Worm (Caenorhabditis elegans) whole organism, L4/young adult: ENCODE results near the gene acp-6.
A peak's percentile ranks its signal among the peaks of the same experiment; 100 is the strongest.

Experiments used
- W03F9.2 ChIP-seq: fragments of 150-350 bp; optimal IDR thresholded peaks from 2 replicates; lab custom pipeline; 2014; ENCODE audit warnings: missing biosample characterization, missing genetic modification characterization
- him-1 ChIP-seq: sonication (generic microtip); optimal IDR thresholded peaks from 2 replicates; lab custom pipeline; 2016; ENCODE audit warnings: missing genotype, missing genetic modification reagents, missing genetic modification characterization, missing compliant biosample characterization

DNA sequence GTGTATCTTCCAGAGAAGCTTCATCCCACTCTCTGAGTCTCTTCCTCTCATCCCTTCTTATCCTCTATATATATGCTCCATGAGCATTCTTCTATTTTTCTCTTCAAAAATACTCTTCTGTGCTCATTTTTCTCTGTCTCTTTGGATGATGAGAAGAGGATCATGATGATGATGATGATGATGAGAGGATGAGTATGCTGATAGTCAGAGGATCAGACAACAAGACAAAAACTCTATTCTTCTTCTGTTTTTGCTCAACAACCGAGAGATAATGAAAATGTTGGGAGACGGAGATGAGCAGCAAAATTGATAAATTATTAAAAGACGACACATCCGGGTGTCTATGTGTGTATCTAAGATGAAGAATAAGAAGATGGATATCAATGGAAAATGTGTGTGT, 32.6 kb downstream of the acp-6 start:
- TF ChIP-seq him-1 (tag; lab: Kevin White, UChicago) (peak; percentile 57), W03F9.2 (tag; lab: Kevin White, UChicago) (no peak)
